Fruit fly (Drosophila melanogaster) whole organism, embryonic: ENCODE measurements around the gene CheA75a.

Experiments used
- Atf3 ChIP-seq: fragments of 200-800 bp; sonication (Bioruptor generic); optimal IDR thresholded peaks from 3 replicates; lab custom pipeline; 2016; ENCODE audit warnings: missing biosample characterization, missing genetic modification characterization
- C15 ChIP-seq: fragments of 200-800 bp; sonication (Bioruptor generic); IDR thresholded peaks from 3 replicates; pipeline ENCODE4 v1.3.6; 2022; ENCODE audit warnings: missing biosample characterization, missing genetic modification characterization
- CG10147 ChIP-seq: fragments of 200-800 bp; sonication (Bioruptor generic); optimal IDR thresholded peaks from 2 replicates; lab custom pipeline; 2019; ENCODE audit warnings: missing biosample characterization, mild to moderate bottlenecking, missing genetic modification characterization, moderate library complexity
- CG11504 ChIP-seq: fragments of 200-800 bp; sonication (Bioruptor generic); optimal IDR thresholded peaks from 3 replicates; lab custom pipeline; 2019; ENCODE audit warnings: missing biosample characterization, mild to moderate bottlenecking, missing genetic modification characterization, moderate library complexity
- CG11696 ChIP-seq: fragments of 200-800 bp; sonication (Bioruptor generic); IDR thresholded peaks from 2 replicates; pipeline ENCODE4 v1.3.6; 2022; ENCODE audit warnings: missing biosample characterization, missing genetic modification characterization
- CG12769 ChIP-seq: fragments of 200-800 bp; sonication (Bioruptor generic); optimal IDR thresholded peaks from 2 replicates; lab custom pipeline; 2019; ENCODE audit warnings: missing biosample characterization, mild to moderate bottlenecking, missing genetic modification characterization, moderate library complexity
- CG13775 ChIP-seq: fragments of 200-800 bp; sonication (Bioruptor generic); optimal IDR thresholded peaks from 3 replicates; lab custom pipeline; 2017; ENCODE audit warnings: missing biosample characterization, mild to moderate bottlenecking, missing genetic modification characterization
- CG13894 ChIP-seq: fragments of 200-800 bp; sonication (Bioruptor generic); optimal IDR thresholded peaks from 3 replicates; lab custom pipeline; 2018; ENCODE audit warnings: missing biosample characterization, mild to moderate bottlenecking, missing genetic modification characterization, moderate library complexity
- CG14710 ChIP-seq: fragments of 200-800 bp; sonication (Bioruptor generic); optimal IDR thresholded peaks from 3 replicates; lab custom pipeline; 2019; ENCODE audit warnings: missing biosample characterization, mild to moderate bottlenecking, missing genetic modification characterization, moderate library complexity
- CG15269 ChIP-seq: fragments of 200-800 bp; sonication (Bioruptor generic); optimal IDR thresholded peaks from 2 replicates; lab custom pipeline; 2018; ENCODE audit warnings: missing biosample characterization, mild to moderate bottlenecking, missing genetic modification characterization, moderate library complexity
- CG15601 ChIP-seq: fragments of 200-800 bp; sonication (Bioruptor generic); optimal IDR thresholded peaks from 3 replicates; lab custom pipeline; 2019; ENCODE audit warnings: missing biosample characterization, mild to moderate bottlenecking, missing genetic modification characterization, moderate library complexity
- CG1602 ChIP-seq: fragments of 200-800 bp; sonication (Bioruptor generic); optimal IDR thresholded peaks from 3 replicates; lab custom pipeline; 2016; ENCODE audit warnings: missing biosample characterization, missing genetic modification characterization
- CG16863 ChIP-seq: fragments of 200-800 bp; sonication (Bioruptor generic); optimal IDR thresholded peaks from 3 replicates; lab custom pipeline; 2016; ENCODE audit warnings: missing biosample characterization, missing genetic modification characterization
- CG17186 ChIP-seq: fragments of 200-800 bp; sonication (Bioruptor generic); optimal IDR thresholded peaks from 3 replicates; lab custom pipeline; 2017; ENCODE audit warnings: missing biosample characterization, missing genetic modification reagents, missing genetic modification characterization
- CG17361 ChIP-seq: fragments of 200-800 bp; sonication (Bioruptor generic); IDR thresholded peaks from 3 replicates; pipeline ENCODE4 v1.3.6; 2022; ENCODE audit warnings: missing biosample characterization, missing genetic modification characterization
- CG18764 ChIP-seq: fragments of 200-800 bp; sonication (Bioruptor generic); optimal IDR thresholded peaks from 3 replicates; lab custom pipeline; 2016; ENCODE audit warnings: missing biosample characterization, missing genetic modification characterization
- CG34376 ChIP-seq: fragments of 200-800 bp; sonication (Bioruptor generic); optimal IDR thresholded peaks from 2 replicates; lab custom pipeline; 2018; ENCODE audit warnings: missing biosample characterization, mild to moderate bottlenecking, missing genetic modification characterization
- CG42726 ChIP-seq: fragments of 200-800 bp; sonication (Bioruptor generic); IDR thresholded peaks from 2 replicates; pipeline ENCODE4 v1.3.6; 2022; ENCODE audit warnings: missing biosample characterization, missing genetic modification characterization; ENCODE audit not compliant: partially characterized antibody
- CG4282 ChIP-seq: fragments of 200-800 bp; sonication (Bioruptor generic); optimal IDR thresholded peaks from 2 replicates; lab custom pipeline; 2016; ENCODE audit warnings: missing biosample characterization, missing genetic modification characterization
- CG6654 ChIP-seq: fragments of 200-800 bp; sonication (Bioruptor generic); optimal IDR thresholded peaks from 2 replicates; lab custom pipeline; 2017; ENCODE audit warnings: missing biosample characterization, mild to moderate bottlenecking, missing genetic modification characterization
- CG6813 ChIP-seq: fragments of 200-800 bp; sonication (Bioruptor generic); optimal IDR thresholded peaks from 2 replicates; lab custom pipeline; 2017; ENCODE audit warnings: missing biosample characterization, missing genetic modification characterization, mild to moderate bottlenecking, moderate library complexity, missing genetic modification reagents
- CG7987 ChIP-seq: fragments of 200-800 bp; sonication (Bioruptor generic); optimal IDR thresholded peaks from 2 replicates; lab custom pipeline; 2018; ENCODE audit warnings: missing biosample characterization, mild to moderate bottlenecking, missing genetic modification characterization, moderate library complexity
- D19A ChIP-seq: fragments of 200-800 bp; optimal IDR thresholded peaks from 3 replicates; lab custom pipeline; 2019; ENCODE audit warnings: missing biosample characterization, mild to moderate bottlenecking, missing genetic modification characterization, moderate library complexity
- Dip3 ChIP-seq: fragments of 200-800 bp; sonication (Bioruptor generic); optimal IDR thresholded peaks from 3 replicates; lab custom pipeline; 2016; ENCODE audit warnings: missing biosample characterization, missing genetic modification characterization
- ERR ChIP-seq: fragments of 200-800 bp; sonication (Bioruptor generic); optimal IDR thresholded peaks from 2 replicates; lab custom pipeline; 2016; ENCODE audit warnings: missing biosample characterization, missing genetic modification characterization
- H2.0 ChIP-seq: fragments of 200-800 bp; sonication (Bioruptor generic); IDR thresholded peaks from 2 replicates; pipeline ENCODE4 v1.3.6; 2022; ENCODE audit warnings: missing biosample characterization, missing genetic modification characterization
- HLHmδ ChIP-seq: fragments of 200-800 bp; sonication (Bioruptor generic); optimal IDR thresholded peaks from 2 replicates; lab custom pipeline; 2018; ENCODE audit warnings: missing biosample characterization, mild to moderate bottlenecking, missing genetic modification characterization, moderate library complexity
- Hr78 ChIP-seq, 2 experiments: fragments of 200-800 bp in 1 of 2; fragments of >200 bp in 1 of 2; sonication (Bioruptor generic) in 1 of 2; optimal IDR thresholded peaks; 2 replicates each; lab custom pipeline; 2017 to 2019; ENCODE audit warnings: missing biosample characterization in 2 of 2, missing genetic modification characterization in 2 of 2, mild to moderate bottlenecking in 1 of 2, moderate library complexity in 1 of 2
- Jarid2 ChIP-seq: fragments of 200-800 bp; sonication (Bioruptor generic); optimal IDR thresholded peaks from 3 replicates; lab custom pipeline; 2017; ENCODE audit warnings: mild to moderate bottlenecking, missing biosample characterization, missing genetic modification reagents, missing genetic modification characterization
- MBD-R2 ChIP-seq: fragments of 200-800 bp; sonication (Bioruptor generic); IDR thresholded peaks from 2 replicates; pipeline ENCODE4 v1.3.6; 2022; ENCODE audit warnings: missing biosample characterization, missing genetic modification characterization
- Scr ChIP-seq: fragments of 200-800 bp; sonication (Bioruptor generic); IDR thresholded peaks from 2 replicates; pipeline ENCODE4 v1.3.6; 2022; ENCODE audit warnings: missing biosample characterization, missing genetic modification characterization; ENCODE audit not compliant: partially characterized antibody
- Side ChIP-seq: fragments of 200-800 bp; sonication (Bioruptor generic); optimal IDR thresholded peaks from 2 replicates; lab custom pipeline; 2016; ENCODE audit warnings: missing biosample characterization, missing genetic modification characterization
- abd-A ChIP-seq: fragments of 200-800 bp; sonication (Bioruptor generic); optimal IDR thresholded peaks from 3 replicates; lab custom pipeline; 2019; ENCODE audit warnings: missing biosample characterization, mild to moderate bottlenecking, missing genetic modification characterization, moderate library complexity
- ac ChIP-seq: fragments of 200-800 bp; sonication (Bioruptor generic); optimal IDR thresholded peaks from 3 replicates; lab custom pipeline; 2017; ENCODE audit warnings: missing biosample characterization, mild to moderate bottlenecking, missing genetic modification characterization
- bowl ChIP-seq: fragments of 200-800 bp; sonication (Bioruptor generic); IDR thresholded peaks from 2 replicates; pipeline ENCODE4 v1.3.6; 2022; ENCODE audit warnings: missing biosample characterization, missing genetic modification characterization
- chm ChIP-seq: fragments of 200-800 bp; sonication (Bioruptor generic); IDR thresholded peaks from 2 replicates; pipeline ENCODE4 v1.3.6; 2022; ENCODE audit warnings: missing biosample characterization, missing genetic modification characterization
- ci ChIP-seq: fragments of 200-800 bp; sonication (Bioruptor generic); IDR thresholded peaks from 3 replicates; pipeline ENCODE4 v1.3.6; 2022; ENCODE audit warnings: missing biosample characterization, missing genetic modification characterization
- fd96Cb ChIP-seq: fragments of 200-800 bp; sonication (Bioruptor generic); optimal IDR thresholded peaks from 2 replicates; lab custom pipeline; 2018; ENCODE audit warnings: missing biosample characterization, mild to moderate bottlenecking, missing genetic modification characterization, moderate library complexity
- gce ChIP-seq: fragments of 200-800 bp; sonication (Bioruptor generic); IDR thresholded peaks from 3 replicates; pipeline ENCODE4 v1.3.6; 2022; ENCODE audit warnings: missing biosample characterization, missing genetic modification characterization
- gsb-n ChIP-seq: fragments of 200-800 bp; sonication (Bioruptor generic); optimal IDR thresholded peaks from 3 replicates; lab custom pipeline; 2018; ENCODE audit warnings: missing biosample characterization, mild to moderate bottlenecking, missing genetic modification characterization
- jigr1 ChIP-seq: fragments of 200-800 bp; sonication (Bioruptor generic); IDR thresholded peaks from 3 replicates; pipeline ENCODE4 v1.3.6; 2022; ENCODE audit warnings: missing biosample characterization, missing genetic modification characterization
- mirr ChIP-seq: fragments of 200-800 bp; sonication (Bioruptor generic); optimal IDR thresholded peaks from 3 replicates; lab custom pipeline; 2018; ENCODE audit warnings: missing biosample characterization, mild to moderate bottlenecking, missing genetic modification characterization
- pros ChIP-seq: fragments of 200-800 bp; sonication (Bioruptor generic); optimal IDR thresholded peaks from 3 replicates; lab custom pipeline; 2019; ENCODE audit warnings: missing biosample characterization, mild to moderate bottlenecking, missing genetic modification characterization, moderate library complexity
- run ChIP-seq: fragments of 200-800 bp; sonication (Bioruptor generic); optimal IDR thresholded peaks from 3 replicates; lab custom pipeline; 2018; ENCODE audit warnings: missing biosample characterization, mild to moderate bottlenecking, missing genetic modification characterization
- scrt ChIP-seq: fragments of 200-800 bp; sonication (Bioruptor generic); optimal IDR thresholded peaks from 2 replicates; lab custom pipeline; 2018; ENCODE audit warnings: missing biosample characterization, mild to moderate bottlenecking, missing genetic modification characterization, moderate library complexity
- sens ChIP-seq: fragments of 200-800 bp; sonication (Bioruptor generic); peaks from one replicate; lab custom pipeline; 2016; ENCODE audit warnings: missing biosample characterization, missing genetic modification characterization
- sna ChIP-seq: fragments of 200-800 bp; sonication (Bioruptor generic); IDR thresholded peaks from 2 replicates; pipeline ENCODE4 v1.3.6; 2022; ENCODE audit warnings: missing biosample characterization, missing genetic modification characterization; ENCODE audit not compliant: partially characterized antibody
- unpg ChIP-seq: fragments of 200-800 bp; sonication (Bioruptor generic); optimal IDR thresholded peaks from 3 replicates; lab custom pipeline; 2018; ENCODE audit warnings: missing biosample characterization, mild to moderate bottlenecking, missing genetic modification characterization, moderate library complexity
- z ChIP-seq: fragments of 200-800 bp; sonication (Bioruptor generic); IDR thresholded peaks from 3 replicates; pipeline ENCODE4 v1.3.6; 2022; ENCODE audit warnings: missing biosample characterization, missing genetic modification characterization

The CheA75a gene

dm6 chr3L:18236648-18236980, 15.3 kb upstream of the CheA75a start (continued):
- TF ChIP-seq CG17361 (GFP tag; lab: Robert Waterston, UW) (peak; percentile 33; the same call in 2 of the 3 replicates), Hr78 (GFP tag; optimal IDR thresholded peaks at IDR 0.05; lab: Kevin White, UChicago) (no peak)

dm6 chr3L:18237808-18238207, 14.1 kb upstream of the CheA75a start:
- TF ChIP-seq CG13894 (peak; percentile 42), ci (GFP tag; lab: Robert Waterston, UW) (no peak), CG14710 (tag; lab: Kevin White, UChicago) (no peak), CG10147 (no peak), H2.0 (GFP tag; lab: Robert Waterston, UW) (no peak), CG7987 (GFP tag; lab: Kevin White, UChicago) (no peak), abd-A (peak; percentile 78), CG13775 (GFP tag; lab: Kevin White, UChicago) (no peak), CG18764 (GFP tag; lab: Kevin White, UChicago) (no peak), gsb-n (peak; percentile 7), unpg (no peak), C15 (no peak), Jarid2 (no peak), scrt (GFP tag; lab: Kevin White, UChicago) (no peak), fd96Cb (tag; lab: Kevin White, UChicago) (no peak), z (0 out of 3 replicates have a peak, but pooled peaks have one; percentile 19), pros (GFP tag; lab: Kevin White, UChicago) (no peak), Dip3 (GFP tag; lab: Kevin White, UChicago) (no peak), CG15269 (tag; lab: Kevin White, UChicago) (peak; percentile 54), chm (GFP tag; lab: Robert Waterston, UW) (0 out of 2 replicates have a peak, but pooled peaks have one; percentile 5), gce (GFP tag; lab: Robert Waterston, UW) (no peak), CG11696 (GFP tag; lab: Robert Waterston, UW) (no peak), run (tag; lab: Kevin White, UChicago) (peak; percentile 13), CG4282 (no peak), Side (GFP tag; lab: Kevin White, UChicago) (no peak), CG1602 (GFP tag; lab: Kevin White, UChicago) (no peak), CG17186 (no peak), D19A (peak; percentile 60), CG34376 (GFP tag; lab: Kevin White, UChicago) (no peak), ERR (GFP tag; lab: Kevin White, UChicago) (no peak), bowl (GFP tag; lab: Robert Waterston, UW) (no peak), jigr1 (no peak), ac (GFP tag; lab: Kevin White, UChicago) (no peak), CG6813 (no peak), sens (peak; percentile 6), Scr (GFP tag; lab: Robert Waterston, UW) (no peak), CG11504 (tag; lab: Kevin White, UChicago) (no peak), CG12769 (tag; lab: Kevin White, UChicago) (peak; percentile 26), CG15601 (tag; lab: Kevin White, UChicago) (no peak), Atf3 (no peak), sna (no peak), CG6654 (GFP tag; lab: Kevin White, UChicago) (no peak), CG42726 (GFP tag; lab: Robert Waterston, UW) (no peak), CG16863 (GFP tag; lab: Kevin White, UChicago) (no peak), mirr (peak; percentile 65), HLHmδ (GFP tag; lab: Kevin White, UChicago) (no peak), MBD-R2 (GFP tag; lab: Robert Waterston, UW) (no peak)
